Worm (Caenorhabditis elegans) whole organism, L4 larva: ENCODE measurements around the gene mab-3.
A peak's percentile ranks its signal among the peaks of the same experiment; 100 is the strongest.
"Not testable (repeated sequence)": the region's sequence is repeated elsewhere in the genome, so short reads cannot be mapped to it uniquely, and the experiment has no call there.

Source experiments
- F10B5.3 ChIP-seq: sonication (generic microtip); optimal IDR thresholded peaks from 2 replicates; lab custom pipeline; 2016; ENCODE audit warnings: mild to moderate bottlenecking, missing genetic modification characterization, missing compliant biosample characterization
- T26A8.4 ChIP-seq: fragments of 200-800 bp; sonication (Bioruptor generic); IDR thresholded peaks from 2 replicates; pipeline ENCODE4 v1.3.6; 2022; ENCODE audit warnings: missing genetic modification characterization, missing compliant biosample characterization
- Y48G9A.11 ChIP-seq: fragments of 200-800 bp; sonication (Bioruptor generic); IDR thresholded peaks from 2 replicates; pipeline ENCODE4 v1.3.6; 2022; ENCODE audit warnings: missing genetic modification reagents, missing genetic modification characterization, missing compliant biosample characterization
- Y5F2A.4 ChIP-seq: fragments of 200-800 bp; sonication (Bioruptor generic); optimal IDR thresholded peaks from 2 replicates; lab custom pipeline; 2018; ENCODE audit warnings: mild to moderate bottlenecking, missing genetic modification characterization, missing compliant biosample characterization
- ZK546.5 ChIP-seq, 2 experiments: sonication (generic microtip); optimal IDR thresholded peaks; 2 replicates each; lab custom pipeline; 2017; ENCODE audit warnings: missing biosample characterization in 2 of 2, missing genetic modification characterization in 2 of 2
- aha-1 ChIP-seq: fragments of 150-350 bp; peaks from one replicate; lab custom pipeline; 2014; ENCODE audit warnings: missing biosample characterization, missing genetic modification characterization
- arid-1 ChIP-seq: fragments of 200-800 bp; sonication (Bioruptor generic); conservative IDR thresholded peaks from 2 replicates; pipeline ENCODE4 v1.3.6; 2022; ENCODE audit warnings: missing genetic modification reagents, missing genetic modification characterization, missing compliant biosample characterization
- ceh-20 ChIP-seq: fragments of 200-800 bp; sonication (Bioruptor generic); IDR thresholded peaks from 2 replicates; pipeline ENCODE4 v1.3.6; 2022; ENCODE audit warnings: missing genetic modification reagents, missing genetic modification characterization, missing compliant biosample characterization
- cey-2 ChIP-seq: sonication (generic microtip); optimal IDR thresholded peaks from 3 replicates; lab custom pipeline; 2017; ENCODE audit warnings: missing genetic modification characterization, mild to moderate bottlenecking, missing compliant biosample characterization, antibody characterized with exemption, borderline replicate concordance; ENCODE audit not compliant: insufficient read depth
- daf-12 ChIP-seq: fragments of 150-350 bp; optimal IDR thresholded peaks from 2 replicates; lab custom pipeline; 2014; ENCODE audit warnings: missing biosample characterization, missing genetic modification reagents, missing genetic modification characterization
- daf-16 ChIP-seq, 3 experiments: sonication (generic microtip); optimal IDR thresholded peaks; 2 replicates each; lab custom pipeline; 2016 to 2017; ENCODE audit warnings: missing genetic modification characterization in 3 of 3, missing genetic modification reagents in 3 of 3, mild to moderate bottlenecking in 2 of 3, missing compliant biosample characterization in 2 of 3, missing biosample characterization in 1 of 3, moderate library complexity in 1 of 3
- dmd-6 ChIP-seq: fragments of 200-800 bp; sonication (Bioruptor generic); IDR thresholded peaks from 2 replicates; pipeline ENCODE4 v1.3.6; 2022; ENCODE audit warnings: missing genetic modification reagents, missing genetic modification characterization, missing compliant biosample characterization
- dpl-1 ChIP-seq: fragments of 150-350 bp; optimal IDR thresholded peaks from 2 replicates; lab custom pipeline; 2014; ENCODE audit warnings: missing biosample characterization, missing genetic modification reagents, missing genetic modification characterization
- duxl-1 ChIP-seq: sonication (generic microtip); optimal IDR thresholded peaks from 2 replicates; lab custom pipeline; 2016; ENCODE audit warnings: mild to moderate bottlenecking, missing genetic modification characterization, moderate library complexity, missing compliant biosample characterization; ENCODE audit not compliant: poor library complexity
- dve-1 ChIP-seq: sonication (generic microtip); optimal IDR thresholded peaks from 2 replicates; lab custom pipeline; 2017; ENCODE audit warnings: antibody characterized with exemption, mild to moderate bottlenecking, missing genetic modification characterization, missing compliant biosample characterization; ENCODE audit not compliant: insufficient read depth
- egl-43 ChIP-seq: fragments of 200-800 bp; sonication (Bioruptor generic); IDR thresholded peaks from 2 replicates; pipeline ENCODE4 v1.3.6; 2022; ENCODE audit warnings: missing genetic modification reagents, missing genetic modification characterization, missing compliant biosample characterization
- hlh-11 ChIP-seq: fragments of 200-800 bp; sonication (Bioruptor generic); optimal IDR thresholded peaks from 2 replicates; lab custom pipeline; 2018; ENCODE audit warnings: mild to moderate bottlenecking, missing genetic modification characterization, missing compliant biosample characterization
- hlh-30 ChIP-seq: sonication (generic microtip); optimal IDR thresholded peaks from 2 replicates; lab custom pipeline; 2017; ENCODE audit warnings: antibody characterized with exemption, mild to moderate bottlenecking, missing genetic modification characterization, missing compliant biosample characterization; ENCODE audit not compliant: insufficient read depth
- hmg-1.1 ChIP-seq: fragments of 200-800 bp; sonication (Bioruptor generic); IDR thresholded peaks from 2 replicates; pipeline ENCODE4 v1.3.6; 2022; ENCODE audit warnings: missing genetic modification reagents, missing genetic modification characterization, missing compliant biosample characterization
- lin-1 ChIP-seq: fragments of 200-800 bp; sonication (Bioruptor generic); IDR thresholded peaks from 2 replicates; pipeline ENCODE4 v1.3.6; 2022; ENCODE audit warnings: missing genetic modification reagents, missing genetic modification characterization, missing compliant biosample characterization
- lin-15B ChIP-seq: fragments of 150-350 bp; sonication (generic microtip); optimal IDR thresholded peaks from 3 replicates; lab custom pipeline; 2014; ENCODE audit warnings: missing biosample characterization, missing genetic modification characterization
- lir-3 ChIP-seq: sonication (generic microtip); optimal IDR thresholded peaks from 2 replicates; lab custom pipeline; 2016; ENCODE audit warnings: mild to moderate bottlenecking, missing genetic modification characterization, missing compliant biosample characterization
- lsy-2 ChIP-seq, 2 experiments: fragments of 150-350 bp in 1 of 2; sonication (generic microtip) in 1 of 2; optimal IDR thresholded peaks; 2 replicates each; lab custom pipeline; 2014 to 2017; ENCODE audit warnings: missing biosample characterization in 2 of 2, missing genetic modification characterization in 2 of 2
- mdl-1 ChIP-seq, 2 experiments: fragments of 150-350 bp in 1 of 2; sonication (generic microtip) in 1 of 2; optimal IDR thresholded peaks; 2 replicates each; lab custom pipeline; 2014 to 2017; ENCODE audit warnings: missing biosample characterization in 2 of 2, missing genetic modification characterization in 2 of 2
- mep-1 ChIP-seq: fragments of 150-350 bp; sonication (generic microtip); optimal IDR thresholded peaks from 3 replicates; lab custom pipeline; 2014; ENCODE audit warnings: missing biosample characterization, missing genetic modification characterization
- mes-2 ChIP-seq: sonication (generic microtip); optimal IDR thresholded peaks from 2 replicates; lab custom pipeline; 2016; ENCODE audit warnings: missing genotype, mild to moderate bottlenecking, missing genetic modification characterization, missing compliant biosample characterization; ENCODE audit not compliant: poor library complexity, severe bottlenecking
- mxl-3 ChIP-seq: fragments of 200-800 bp; sonication (Bioruptor generic); optimal IDR thresholded peaks from 2 replicates; lab custom pipeline; 2018; ENCODE audit warnings: mild to moderate bottlenecking, missing genetic modification characterization, missing compliant biosample characterization
- nhr-10 ChIP-seq: fragments of 150-350 bp; optimal IDR thresholded peaks from 2 replicates; lab custom pipeline; 2014; ENCODE audit warnings: missing biosample characterization, missing genetic modification characterization
- nhr-11 ChIP-seq: fragments of 150-350 bp; optimal IDR thresholded peaks from 2 replicates; lab custom pipeline; 2014; ENCODE audit warnings: missing biosample characterization, missing genetic modification characterization
- nhr-28 ChIP-seq: fragments of 150-350 bp; optimal IDR thresholded peaks from 2 replicates; lab custom pipeline; 2014; ENCODE audit warnings: missing biosample characterization, missing genetic modification characterization
- nhr-6 ChIP-seq: fragments of 150-350 bp; optimal IDR thresholded peaks from 2 replicates; lab custom pipeline; 2014; ENCODE audit warnings: missing biosample characterization, missing genetic modification characterization
- nhr-76 ChIP-seq: fragments of 150-350 bp; optimal IDR thresholded peaks from 2 replicates; lab custom pipeline; 2014; ENCODE audit warnings: missing biosample characterization, missing genetic modification characterization
- nhr-77 ChIP-seq: fragments of 150-350 bp; optimal IDR thresholded peaks from 2 replicates; lab custom pipeline; 2014; ENCODE audit warnings: missing biosample characterization, missing genetic modification characterization
- pha-4 ChIP-seq, 2 experiments: fragments of 150-350 bp in 1 of 2; fragments of 200-800 bp in 1 of 2; sonication (Bioruptor generic) in 1 of 2; IDR thresholded peaks in 1 of 2; optimal IDR thresholded peaks in 1 of 2; 2 replicates each; pipeline versions ENCODE4 v1.3.6 to Lab custom; 2014 to 2022; ENCODE audit warnings: missing genetic modification characterization in 2 of 2, missing genetic modification reagents in 2 of 2, missing biosample characterization in 1 of 2, missing compliant biosample characterization in 1 of 2
- php-3 ChIP-seq: fragments of 200-800 bp; sonication (Bioruptor generic); IDR thresholded peaks from 2 replicates; pipeline ENCODE4 v1.3.6; 2022; ENCODE audit warnings: missing genetic modification reagents, missing genetic modification characterization, missing compliant biosample characterization
- rbr-2 ChIP-seq: sonication (generic microtip); optimal IDR thresholded peaks from 2 replicates; lab custom pipeline; 2016; ENCODE audit warnings: missing genotype, missing genetic modification characterization, missing compliant biosample characterization
- set-16 ChIP-seq: fragments of 200-800 bp; sonication (Bioruptor generic); IDR thresholded peaks from 2 replicates; pipeline ENCODE4 v1.3.6; 2022; ENCODE audit warnings: missing genetic modification reagents, missing genetic modification characterization, missing compliant biosample characterization
- snpc-1.2 ChIP-seq: fragments of 200-800 bp; sonication (Bioruptor generic); IDR thresholded peaks from 2 replicates; pipeline ENCODE4 v1.3.6; 2022; ENCODE audit warnings: missing genetic modification reagents, missing genetic modification characterization, missing compliant biosample characterization
- spr-3 ChIP-seq: fragments of 200-800 bp; sonication (Bioruptor generic); optimal IDR thresholded peaks from 2 replicates; lab custom pipeline; 2018; ENCODE audit warnings: mild to moderate bottlenecking, missing genetic modification characterization, missing compliant biosample characterization
- tra-1 ChIP-seq: fragments of 200-800 bp; sonication (Bioruptor generic); IDR thresholded peaks from 2 replicates; pipeline ENCODE4 v1.3.6; 2022; ENCODE audit warnings: missing genetic modification reagents, missing genetic modification characterization, missing compliant biosample characterization
- unc-62 ChIP-seq, 3 experiments: fragments of 150-350 bp in 1 of 3; sonication (generic microtip); optimal IDR thresholded peaks in 2 of 3; peaks in 1 of 3; 1 replicate in 1 of 3; 2 replicates in 2 of 3; lab custom pipeline; 2014 to 2017; ENCODE audit warnings: missing biosample characterization in 3 of 3, missing genetic modification characterization in 3 of 3, missing genetic modification reagents in 3 of 3, missing genotype in 1 of 3
- zag-1 ChIP-seq: fragments of 150-350 bp; optimal IDR thresholded peaks from 2 replicates; lab custom pipeline; 2014; ENCODE audit warnings: missing biosample characterization, missing genetic modification characterization
- zip-11 ChIP-seq: fragments of 200-800 bp; sonication (Bioruptor generic); IDR thresholded peaks from 2 replicates; pipeline ENCODE4 v1.3.6; 2022; ENCODE audit warnings: missing genetic modification characterization, missing compliant biosample characterization

Gene mab-3

ce11 chrII:9731810-9732209, at the start of gene mab-3:
Gene mab-3 (plus strand): TSS chrII:9732137.
- TF ChIP-seq lin-1 (GFP tag; lab: Robert Waterston, UW): 0 out of 2 replicates have a peak, but pooled peaks have one; percentile 46
- peak; percentile 51 for TF ChIP-seq hlh-11 (tag; lab: Kevin White, UChicago)
- 0 out of 2 replicates have a peak, but pooled peaks have one; percentile 41 for TF ChIP-seq hmg-1.1 (GFP tag; lab: Robert Waterston, UW)
- 0 out of 2 replicates have a peak, but pooled peaks have one; percentile 18 for TF ChIP-seq arid-1 (GFP tag; lab: Robert Waterston, UW)
- TF ChIP-seq egl-43 (GFP tag; lab: Robert Waterston, UW): 0 out of 2 replicates have a peak, but pooled peaks have one; percentile 15
- 0 out of 2 replicates have a peak, but pooled peaks have one; percentile 13 for TF ChIP-seq ceh-20 (GFP tag; lab: Robert Waterston, UW)
- peak; percentile 70 for TF ChIP-seq php-3 (GFP tag; lab: Robert Waterston, UW)
- TF ChIP-seq tra-1 (GFP tag; lab: Robert Waterston, UW): peak; percentile 98
- TF ChIP-seq set-16 (GFP tag; lab: Robert Waterston, UW): peak; percentile 67
- peak; percentile 59 for TF ChIP-seq dmd-6 (GFP tag; lab: Robert Waterston, UW)
- peak; percentile 17; the same call in 1 of the 2 replicates for TF ChIP-seq pha-4 (GFP tag; IDR thresholded peaks at IDR 0.05; lab: Robert Waterston, UW)
- not testable (repeated sequence) for TF ChIP-seq pha-4 (tag; optimal IDR thresholded peaks at IDR 0.05; lab: Kevin White, UChicago)

ce11 chrII:9684175-9684574, 47.8 kb upstream of the mab-3 start:
- no peak for TF ChIP-seq lin-15B
- TF ChIP-seq F10B5.3 (tag; lab: Kevin White, UChicago): no peak
- TF ChIP-seq aha-1 (tag; lab: Kevin White, UChicago): no peak
- peak in 1 of 2 experiments; percentile 52 for TF ChIP-seq unc-62 (GFP tag; optimal IDR thresholded peaks at IDR 0.05 in 1 of 2; lab: Kevin White, UChicago)
- no peak for TF ChIP-seq unc-62 (tag; optimal IDR thresholded peaks at IDR 0.05; lab: Kevin White, UChicago)
- TF ChIP-seq Y5F2A.4 (GFP tag; lab: Kevin White, UChicago): no peak
- no peak for TF ChIP-seq ZK546.5 (tag; optimal IDR thresholded peaks at IDR 0.05; lab: Kevin White, UChicago)
- no peak for TF ChIP-seq Y48G9A.11
- no peak for TF ChIP-seq lir-3 (tag; lab: Kevin White, UChicago)
- no peak for TF ChIP-seq ceh-20 (GFP tag; lab: Robert Waterston, UW)
- TF ChIP-seq zag-1 (tag; lab: Kevin White, UChicago): no peak
- no peak for TF ChIP-seq snpc-1.2
- no peak for TF ChIP-seq spr-3
- 0 out of 2 replicates have a peak, but pooled peaks have one; percentile 24 for TF ChIP-seq T26A8.4
- no peak for TF ChIP-seq mes-2 (tag; lab: Kevin White, UChicago)
- TF ChIP-seq php-3 (GFP tag; lab: Robert Waterston, UW): no peak

ce11 chrII:9686663-9687193, 45.2 kb upstream of the mab-3 start, which contains the start of gene ZK1320.9:
Gene ZK1320.9 (minus strand): TSS chrII:9686713.
- TF ChIP-seq lsy-2 (tag; optimal IDR thresholded peaks at IDR 0.05; lab: Kevin White, UChicago): peak in 1 of 2 experiments; percentile 1
- no peak for TF ChIP-seq zip-11 (GFP tag; lab: Robert Waterston, UW)
- TF ChIP-seq pha-4 (GFP tag; IDR thresholded peaks at IDR 0.05; lab: Robert Waterston, UW): no peak
- peak; percentile 24 for TF ChIP-seq pha-4 (tag; optimal IDR thresholded peaks at IDR 0.05; lab: Kevin White, UChicago)
- no peak for TF ChIP-seq daf-16 (GFP tag; optimal IDR thresholded peaks at IDR 0.05; lab: Kevin White, UChicago)
- peak; percentile 54 for TF ChIP-seq daf-16 (tag; optimal IDR thresholded peaks at IDR 0.05; lab: Kevin White, UChicago)
- peak; percentile 48 for TF ChIP-seq hlh-30 (tag; lab: Kevin White, UChicago)
- TF ChIP-seq nhr-77: peak; percentile 67
- no peak for TF ChIP-seq daf-12 (tag; lab: Kevin White, UChicago)
- peak; percentile 84 for TF ChIP-seq nhr-28
- no peak for TF ChIP-seq duxl-1 (tag; lab: Kevin White, UChicago)
- peak; percentile 52; the same call in 1 of the 2 replicates for TF ChIP-seq Y48G9A.11
- TF ChIP-seq rbr-2 (tag; lab: Kevin White, UChicago): no peak
- TF ChIP-seq dpl-1: peak; percentile 23
- no peak for TF ChIP-seq nhr-6
- peak; percentile 46 for TF ChIP-seq mep-1
- TF ChIP-seq mxl-3: no peak
- peak; percentile 9 for TF ChIP-seq nhr-10 (tag; lab: Kevin White, UChicago)
- TF ChIP-seq cey-2 (tag; lab: Kevin White, UChicago): no peak
- peak; percentile 32 for TF ChIP-seq dve-1 (tag; lab: Kevin White, UChicago)
- TF ChIP-seq mdl-1 (tag; optimal IDR thresholded peaks at IDR 0.05; lab: Kevin White, UChicago): peak in 1 of 2 experiments; percentile 41
- peak; percentile 75 for TF ChIP-seq nhr-11 (tag; lab: Kevin White, UChicago)
- TF ChIP-seq lir-3 (tag; lab: Kevin White, UChicago): no peak
- TF ChIP-seq dmd-6 (GFP tag; lab: Robert Waterston, UW): peak; percentile 48; the same call in 1 of the 2 replicates
- peak; percentile 76 for TF ChIP-seq nhr-76 (tag; lab: Kevin White, UChicago)
